Worm (Caenorhabditis elegans) whole organism, mixed stage, embryonic: ENCODE data around the gene C33F10.11.

Experiments
- mls-2 ChIP-seq: sonication (generic microtip); optimal IDR thresholded peaks from 2 replicates; lab custom pipeline; 2016; ENCODE audit warnings: mild to moderate bottlenecking, missing genetic modification characterization, moderate library complexity, missing compliant biosample characterization
- pha-4 ChIP-seq: fragments of 150-350 bp; optimal IDR thresholded peaks from 2 replicates; lab custom pipeline; 2018; ENCODE audit warnings: missing biosample characterization, missing genetic modification reagents, missing genetic modification characterization

DNA sequence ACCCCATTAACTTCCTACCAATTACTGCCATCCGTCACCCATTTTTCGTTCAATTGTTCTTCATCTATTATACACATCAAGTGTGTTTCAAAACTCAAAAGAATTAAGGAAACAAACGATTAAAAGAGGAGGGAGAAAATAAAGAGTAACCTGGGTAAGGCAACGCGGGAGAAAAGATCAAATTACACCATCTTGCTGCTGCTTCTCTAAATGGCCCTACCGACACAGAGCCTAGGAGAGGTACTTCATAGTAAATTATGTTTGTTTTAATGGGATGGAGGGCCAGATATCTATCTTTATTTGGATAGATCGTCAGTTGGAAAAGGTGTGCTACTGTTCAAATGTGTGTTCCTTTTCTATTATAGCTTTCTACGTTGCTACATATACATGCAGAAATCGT is 19.3 kb downstream of the C33F10.11 start:
- no peak for TF ChIP-seq mls-2 (tag; lab: Kevin White, UChicago)
- TF ChIP-seq pha-4 (tag; lab: Kevin White, UChicago): no peak
